Fruit fly (Drosophila melanogaster): ENCODE results near the gene Ir85a.

Ir85a gene

dm6 chr3R:8746354-8746753, 48.1 kb upstream of the Ir85a start (continued):
- TF ChIP-seq Ssrp (tag; optimal IDR thresholded peaks at IDR 0.05) = peak; percentile 72
- peak; percentile 77 for TF ChIP-seq unpg (GFP tag; optimal IDR thresholded peaks at IDR 0.05)
- no peak for TF ChIP-seq luna (GFP tag; optimal IDR thresholded peaks at IDR 0.05)
- TF ChIP-seq CG11456 (GFP tag; IDR thresholded peaks at IDR 0.05) = no peak
- TF ChIP-seq jumu (GFP tag; optimal IDR thresholded peaks at IDR 0.05) = no peak
- no peak for TF ChIP-seq z (GFP tag; IDR thresholded peaks at IDR 0.05)
- no peak for TF ChIP-seq Bteb2 (GFP tag; optimal IDR thresholded peaks at IDR 0.05)
- no peak for TF ChIP-seq CG2199 (GFP tag; IDR thresholded peaks at IDR 0.05)
- TF ChIP-seq tup (GFP tag; optimal IDR thresholded peaks at IDR 0.05) = no peak
- TF ChIP-seq dan (GFP tag; IDR thresholded peaks at IDR 0.05) = no peak
- no peak for TF ChIP-seq crp (GFP tag; optimal IDR thresholded peaks at IDR 0.05)
- TF ChIP-seq Nf-YC (tag; optimal IDR thresholded peaks at IDR 0.05) = no peak
- no peak for TF ChIP-seq CG16863 (GFP tag; optimal IDR thresholded peaks at IDR 0.05)
- TF ChIP-seq mld (GFP tag; IDR thresholded peaks at IDR 0.05; ENCODE audit: partially characterized antibody) = no peak
- no peak for TF ChIP-seq Adf1 (GFP tag; IDR thresholded peaks at IDR 0.05)
- no peak for TF ChIP-seq nerfin-2 (GFP tag; IDR thresholded peaks at IDR 0.05; ENCODE audit: partially characterized antibody)
- TF ChIP-seq so (GFP tag; IDR thresholded peaks at IDR 0.05) = peak; percentile 65; the same call in 2 of the 3 replicates
- TF ChIP-seq CG2875 (GFP tag; optimal IDR thresholded peaks at IDR 0.05) = no peak
- TF ChIP-seq org-1 (GFP tag; optimal IDR thresholded peaks at IDR 0.05) = peak; percentile 49
- TF ChIP-seq CG12104 (GFP tag; optimal IDR thresholded peaks at IDR 0.05) = peak; percentile 39
- no peak for TF ChIP-seq vfl (GFP tag; optimal IDR thresholded peaks at IDR 0.05)
- TF ChIP-seq CG8765 (GFP tag; IDR thresholded peaks at IDR 0.05) = peak; percentile 63
- TF ChIP-seq Camta (GFP tag; optimal IDR thresholded peaks at IDR 0.05) = peak; percentile 45
- no peak for TF ChIP-seq prd (optimal IDR thresholded peaks at IDR 0.05)
- TF ChIP-seq prd (GFP tag; IDR thresholded peaks at IDR 0.05) = peak; percentile 88
- no peak for TF ChIP-seq pita (GFP tag; optimal IDR thresholded peaks at IDR 0.05)
- 0 out of 2 replicates have a peak, but pooled peaks have one; percentile 22 for TF ChIP-seq al (GFP tag; IDR thresholded peaks at IDR 0.05)
- TF ChIP-seq CG8089 (GFP tag; optimal IDR thresholded peaks at IDR 0.05) = no peak
- TF ChIP-seq CG15514 (GFP tag; optimal IDR thresholded peaks at IDR 0.05) = peak; percentile 21
- peak; percentile 64 for TF ChIP-seq ap (GFP tag; IDR thresholded peaks at IDR 0.05)
- no peak for TF ChIP-seq Sin3A (optimal IDR thresholded peaks at IDR 0.05)
- peak; percentile 76 for TF ChIP-seq CG10979 (tag; optimal IDR thresholded peaks at IDR 0.05)
- no peak for TF ChIP-seq nom (GFP tag; optimal IDR thresholded peaks at IDR 0.05)
- peak; percentile 54; the same call in 1 of the 2 replicates for TF ChIP-seq slbo (GFP tag; IDR thresholded peaks at IDR 0.05)
- peak; percentile 20 for TF ChIP-seq CG18619 (GFP tag; optimal IDR thresholded peaks at IDR 0.05)
- peak; percentile 25 for TF ChIP-seq fd102C (GFP tag; optimal IDR thresholded peaks at IDR 0.05)
- TF ChIP-seq CG3163 (GFP tag; optimal IDR thresholded peaks at IDR 0.05) = no peak
- no peak for TF ChIP-seq inv (GFP tag; IDR thresholded peaks at IDR 0.05; ENCODE audit: partially characterized antibody)
- TF ChIP-seq CG18599 (GFP tag; optimal IDR thresholded peaks at IDR 0.05) = peak; percentile 57
- no peak for TF ChIP-seq Ets97D (GFP tag; optimal IDR thresholded peaks at IDR 0.05)
- TF ChIP-seq HLH4C (GFP tag; IDR thresholded peaks at IDR 0.05; ENCODE audit: partially characterized antibody) = no peak
- TF ChIP-seq Dek (tag; optimal IDR thresholded peaks at IDR 0.05) = peak; percentile 37
- no peak for TF ChIP-seq CG2129 (GFP tag; IDR thresholded peaks at IDR 0.05; ENCODE audit: partially characterized antibody)
- peak; percentile 66 for TF ChIP-seq Oli (tag; optimal IDR thresholded peaks at IDR 0.05)
- TF ChIP-seq grau (tag; optimal IDR thresholded peaks at IDR 0.05) = peak; percentile 73
- TF ChIP-seq Hsf (GFP tag; optimal IDR thresholded peaks at IDR 0.05) = peak; percentile 29
- TF ChIP-seq eyg (GFP tag; optimal IDR thresholded peaks at IDR 0.05) = no peak
- no peak for TF ChIP-seq disco-r (GFP tag; optimal IDR thresholded peaks at IDR 0.05)
- TF ChIP-seq CG9876 (GFP tag; optimal IDR thresholded peaks at IDR 0.05) = no peak
- TF ChIP-seq CG31388 (GFP tag; optimal IDR thresholded peaks at IDR 0.05) = no peak
- peak; percentile 64 for TF ChIP-seq tin (GFP tag; optimal IDR thresholded peaks at IDR 0.05)
- no peak for TF ChIP-seq Lpt (GFP tag; optimal IDR thresholded peaks at IDR 0.05)

Measured in whole organism, embryonic.